Worm (Caenorhabditis elegans): ENCODE measurements around the gene thoc-2.

Gene thoc-2

DNA sequence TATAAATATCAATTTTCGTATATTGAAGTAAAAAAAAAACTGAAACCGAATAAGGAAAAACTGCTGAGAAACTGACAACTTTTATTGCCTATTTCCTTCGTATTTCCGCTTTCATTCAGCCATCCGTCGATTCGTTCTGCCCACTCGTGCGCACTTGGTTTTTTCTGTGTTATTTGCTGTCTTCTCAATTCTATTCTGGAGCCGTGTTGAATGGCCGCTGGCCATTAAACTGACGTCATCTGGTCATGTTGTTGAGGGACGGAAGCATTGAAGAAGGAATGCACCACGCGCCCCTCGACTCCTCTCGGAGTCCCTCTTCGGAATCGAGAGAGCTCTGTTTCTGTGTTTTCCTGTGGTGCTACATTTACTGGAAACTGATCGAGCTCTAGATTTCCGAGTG is 19.3 kb upstream of the thoc-2 start (continued):
- TF ChIP-seq let-607 (tag; optimal IDR thresholded peaks at IDR 0.05) (no peak), zim-3 (tag; optimal IDR thresholded peaks at IDR 0.05) (no peak), ceh-27 (GFP tag; optimal IDR thresholded peaks at IDR 0.05) (peak; percentile 57), ztf-28 (GFP tag; IDR thresholded peaks at IDR 0.05) (no peak), lin-26 (GFP tag; IDR thresholded peaks at IDR 0.05) (no peak), mcd-1 (GFP tag; IDR thresholded peaks at IDR 0.05) (no peak), unc-130 (GFP tag; optimal IDR thresholded peaks at IDR 0.05) (no peak), snpc-3.4 (tag; optimal IDR thresholded peaks at IDR 0.05) (no peak), lin-35 (GFP tag; optimal IDR thresholded peaks at IDR 0.05) (peak in 1 of 3 experiments; percentile 11), hsf-1 (GFP tag; IDR thresholded peaks at IDR 0.05) (0 out of 2 replicates have a peak, but pooled peaks have one; percentile 38), die-1 (tag; optimal IDR thresholded peaks at IDR 0.05) (no peak), dpff-1 (tag; optimal IDR thresholded peaks at IDR 0.05) (no peak), B0261.1 (tag; optimal IDR thresholded peaks at IDR 0.05) (no peak), fkh-3 (tag; optimal IDR thresholded peaks at IDR 0.05) (no peak), Y53G8AR.9 (GFP tag; conservative IDR thresholded peaks at IDR 0.05) (no peak), pbrm-1 (GFP tag; IDR thresholded peaks at IDR 0.05) (0 out of 2 replicates have a peak, but pooled peaks have one; percentile 15), gei-17 (GFP tag; optimal IDR thresholded peaks at IDR 0.05) (no peak), somi-1 (GFP tag; optimal IDR thresholded peaks at IDR 0.05) (no peak), pha-4 (tag; optimal IDR thresholded peaks at IDR 0.05) (no peak), akir-1 (GFP tag; optimal IDR thresholded peaks at IDR 0.05) (no peak), nhr-120 (GFP tag; IDR thresholded peaks at IDR 0.05) (no peak), snpc-1.1 (tag; optimal IDR thresholded peaks at IDR 0.05; ENCODE audit: insufficient read depth) (no peak), ztf-18 (tag; optimal IDR thresholded peaks at IDR 0.05) (no peak), sea-2 (GFP tag; IDR thresholded peaks at IDR 0.05) (no peak), nhr-27 (tag; optimal IDR thresholded peaks at IDR 0.05) (no peak), efl-1 (GFP tag; optimal IDR thresholded peaks at IDR 0.05) (no peak), ccch-3 (GFP tag; optimal IDR thresholded peaks at IDR 0.05) (no peak), egrh-3 (GFP tag; IDR thresholded peaks at IDR 0.05) (no peak), unc-62 (GFP tag; optimal IDR thresholded peaks at IDR 0.05) (no peak), B0035.1 (tag; optimal IDR thresholded peaks at IDR 0.05) (no peak), lin-54 (GFP tag; optimal IDR thresholded peaks at IDR 0.05) (no peak), aptf-2 (GFP tag; conservative IDR thresholded peaks at IDR 0.05) (no peak), atf-7 (tag; optimal IDR thresholded peaks at IDR 0.05) (peak; percentile 75), F10E7.11 (tag; optimal IDR thresholded peaks at IDR 0.05) (peak; percentile 27), lin-40 (tag; optimal IDR thresholded peaks at IDR 0.05) (peak; percentile 26), K12H6.12 (tag; optimal IDR thresholded peaks at IDR 0.05) (no peak), attf-5 (GFP tag; optimal IDR thresholded peaks at IDR 0.05) (no peak), C06A6.2 (GFP tag; conservative IDR thresholded peaks at IDR 0.05) (no peak), sptf-2 (GFP tag; optimal IDR thresholded peaks at IDR 0.05) (no peak), rpc-1 (optimal IDR thresholded peaks at IDR 0.05) (no peak), rpc-1 (tag; optimal IDR thresholded peaks at IDR 0.05) (no peak), bed-2 (GFP tag; IDR thresholded peaks at IDR 0.05) (no peak), Y53F4B.3 (GFP tag; IDR thresholded peaks at IDR 0.05) (no peak), F55B11.4 (tag; optimal IDR thresholded peaks at IDR 0.05; ENCODE audit: borderline replicate concordance, insufficient read depth) (no peak)

Measured in whole organism, young adult.